Fruit fly (Drosophila melanogaster) whole organism, embryonic: ENCODE data around the gene Sfp77F.
A peak's percentile ranks its signal among the peaks of the same experiment; 100 is the strongest.

Source experiments
- Adf1 ChIP-seq: fragments of 200-800 bp; sonication (Bioruptor generic); IDR thresholded peaks from 2 replicates; pipeline ENCODE4 v1.3.6; 2022; ENCODE audit warnings: missing biosample characterization, missing genetic modification characterization
- CG10565 ChIP-seq: fragments of 200-800 bp; sonication (Bioruptor generic); optimal IDR thresholded peaks from 3 replicates; lab custom pipeline; 2016; ENCODE audit warnings: missing biosample characterization, mild to moderate bottlenecking, missing genetic modification characterization
- CG11723 ChIP-seq: fragments of 200-800 bp; sonication (Bioruptor generic); optimal IDR thresholded peaks from 2 replicates; lab custom pipeline; 2017; ENCODE audit warnings: missing biosample characterization, mild to moderate bottlenecking, missing genetic modification characterization
- CG12071 ChIP-seq: fragments of 200-800 bp; sonication (Bioruptor generic); optimal IDR thresholded peaks from 3 replicates; lab custom pipeline; 2018; ENCODE audit warnings: missing biosample characterization, mild to moderate bottlenecking, missing genetic modification characterization
- CG12219 ChIP-seq: fragments of 200-800 bp; sonication (Bioruptor generic); optimal IDR thresholded peaks from 3 replicates; lab custom pipeline; 2018; ENCODE audit warnings: missing biosample characterization, mild to moderate bottlenecking, missing genetic modification characterization
- CG13424 ChIP-seq: fragments of 200-800 bp; sonication (Bioruptor generic); optimal IDR thresholded peaks from 2 replicates; lab custom pipeline; 2019; ENCODE audit warnings: missing biosample characterization, mild to moderate bottlenecking, missing genetic modification characterization, moderate library complexity
- CG14710 ChIP-seq: fragments of 200-800 bp; sonication (Bioruptor generic); optimal IDR thresholded peaks from 3 replicates; lab custom pipeline; 2019; ENCODE audit warnings: missing biosample characterization, mild to moderate bottlenecking, missing genetic modification characterization, moderate library complexity
- CG1529 ChIP-seq: fragments of 200-800 bp; sonication (Bioruptor generic); optimal IDR thresholded peaks from 3 replicates; lab custom pipeline; 2018; ENCODE audit warnings: missing biosample characterization, missing genetic modification characterization
- CG15601 ChIP-seq: fragments of 200-800 bp; sonication (Bioruptor generic); optimal IDR thresholded peaks from 3 replicates; lab custom pipeline; 2019; ENCODE audit warnings: missing biosample characterization, mild to moderate bottlenecking, missing genetic modification characterization, moderate library complexity
- CG16813 ChIP-seq: fragments of 200-800 bp; sonication (Bioruptor generic); IDR thresholded peaks from 3 replicates; pipeline ENCODE4 v1.3.6; 2022; ENCODE audit warnings: missing biosample characterization, missing genetic modification characterization; ENCODE audit not compliant: partially characterized antibody
- CG17359 ChIP-seq: fragments of 200-800 bp; sonication (Bioruptor generic); optimal IDR thresholded peaks from 3 replicates; lab custom pipeline; 2018; ENCODE audit warnings: missing biosample characterization, mild to moderate bottlenecking, missing genetic modification characterization, moderate library complexity
- CG17802 ChIP-seq: fragments of 200-800 bp; sonication (Bioruptor generic); optimal IDR thresholded peaks from 2 replicates; lab custom pipeline; 2018; ENCODE audit warnings: missing biosample characterization, mild to moderate bottlenecking, missing genetic modification characterization, moderate library complexity
- CG2202 ChIP-seq: fragments of 200-800 bp; sonication (Bioruptor generic); optimal IDR thresholded peaks from 2 replicates; lab custom pipeline; 2018; ENCODE audit warnings: missing biosample characterization, mild to moderate bottlenecking, missing genetic modification characterization
- CG2875 ChIP-seq: fragments of 200-800 bp; sonication (Bioruptor generic); optimal IDR thresholded peaks from 2 replicates; lab custom pipeline; 2017; ENCODE audit warnings: missing biosample characterization, mild to moderate bottlenecking, missing genetic modification characterization, missing genetic modification reagents
- CG3995 ChIP-seq: fragments of 200-800 bp; sonication (Bioruptor generic); optimal IDR thresholded peaks from 3 replicates; lab custom pipeline; 2016; ENCODE audit warnings: missing biosample characterization, missing genetic modification characterization
- CG4730 ChIP-seq: fragments of 200-800 bp; sonication (Bioruptor generic); IDR thresholded peaks from 2 replicates; pipeline ENCODE4 v1.3.6; 2022; ENCODE audit warnings: missing biosample characterization, missing genetic modification characterization
- CG7357 ChIP-seq: fragments of 200-800 bp; sonication (Bioruptor generic); IDR thresholded peaks from 3 replicates; pipeline ENCODE4 v1.3.6; 2022; ENCODE audit warnings: missing biosample characterization, missing genetic modification characterization
- CG9932 ChIP-seq: fragments of 200-800 bp; sonication (Bioruptor generic); IDR thresholded peaks from 2 replicates; pipeline ENCODE4 v1.3.6; 2022; ENCODE audit warnings: missing biosample characterization, missing genetic modification characterization
- CTCF ChIP-seq: fragments of 200-800 bp; sonication (Bioruptor generic); optimal IDR thresholded peaks from 2 replicates; lab custom pipeline; 2017; ENCODE audit warnings: missing biosample characterization, mild to moderate bottlenecking, missing genetic modification characterization, moderate library complexity
- CkIIα-i1 ChIP-seq: fragments of 200-800 bp; sonication (Bioruptor generic); IDR thresholded peaks from 2 replicates; pipeline ENCODE4 v1.3.6; 2022; ENCODE audit warnings: missing biosample characterization, missing genetic modification characterization
- D19B ChIP-seq: fragments of 200-800 bp; sonication (Bioruptor generic); optimal IDR thresholded peaks from 2 replicates; lab custom pipeline; 2017; ENCODE audit warnings: missing biosample characterization, mild to moderate bottlenecking, missing genetic modification characterization
- Dek ChIP-seq: fragments of 200-800 bp; sonication (Bioruptor generic); optimal IDR thresholded peaks from 3 replicates; lab custom pipeline; 2019; ENCODE audit warnings: missing biosample characterization, mild to moderate bottlenecking, missing genetic modification characterization, moderate library complexity
- Dfd ChIP-seq, 2 experiments: fragments of >200 bp; optimal IDR thresholded peaks; 2 replicates each; lab custom pipeline; 2017; ENCODE audit warnings: missing biosample characterization in 2 of 2, missing genetic modification characterization in 2 of 2
- HHEX ChIP-seq: fragments of 200-800 bp; sonication (Bioruptor generic); optimal IDR thresholded peaks from 3 replicates; lab custom pipeline; 2017; ENCODE audit warnings: missing biosample characterization, mild to moderate bottlenecking, missing genetic modification characterization, missing genetic modification reagents
- Hr78 ChIP-seq, 2 experiments: fragments of 200-800 bp in 1 of 2; fragments of >200 bp in 1 of 2; sonication (Bioruptor generic) in 1 of 2; optimal IDR thresholded peaks; 2 replicates each; lab custom pipeline; 2017 to 2019; ENCODE audit warnings: missing biosample characterization in 2 of 2, missing genetic modification characterization in 2 of 2, mild to moderate bottlenecking in 1 of 2, moderate library complexity in 1 of 2
- Lhr ChIP-seq: fragments of 200-800 bp; sonication (Bioruptor generic); optimal IDR thresholded peaks from 3 replicates; lab custom pipeline; 2017; ENCODE audit warnings: mild to moderate bottlenecking, missing biosample characterization, missing genetic modification reagents, missing genetic modification characterization
- Neu2 ChIP-seq: fragments of 200-800 bp; sonication (Bioruptor generic); optimal IDR thresholded peaks from 3 replicates; lab custom pipeline; 2016; ENCODE audit warnings: missing biosample characterization, missing genetic modification characterization, borderline replicate concordance
- Nf-YA ChIP-seq: fragments of 200-800 bp; sonication (Bioruptor generic); IDR thresholded peaks from 2 replicates; pipeline ENCODE4 v1.3.6; 2022; ENCODE audit warnings: missing biosample characterization, missing genetic modification characterization
- Nf-YC ChIP-seq: fragments of 200-800 bp; optimal IDR thresholded peaks from 3 replicates; lab custom pipeline; 2019; ENCODE audit warnings: missing biosample characterization, mild to moderate bottlenecking, missing genetic modification characterization, moderate library complexity
- Oli ChIP-seq: fragments of 200-800 bp; sonication (Bioruptor generic); optimal IDR thresholded peaks from 2 replicates; lab custom pipeline; 2018; ENCODE audit warnings: missing biosample characterization, mild to moderate bottlenecking, missing genetic modification characterization, moderate library complexity
- PHDP ChIP-seq: fragments of 200-800 bp; sonication (Bioruptor generic); optimal IDR thresholded peaks from 3 replicates; lab custom pipeline; 2018; ENCODE audit warnings: missing biosample characterization, mild to moderate bottlenecking, missing genetic modification characterization, moderate library complexity
- Sox100B ChIP-seq: fragments of 200-800 bp; sonication (Bioruptor generic); optimal IDR thresholded peaks from 3 replicates; lab custom pipeline; 2018; ENCODE audit warnings: missing biosample characterization, mild to moderate bottlenecking, missing genetic modification characterization
- ab ChIP-seq: fragments of 200-800 bp; sonication (Bioruptor generic); optimal IDR thresholded peaks from 2 replicates; lab custom pipeline; 2016; ENCODE audit warnings: missing biosample characterization, missing genetic modification characterization
- btn ChIP-seq: fragments of 200-800 bp; sonication (Bioruptor generic); optimal IDR thresholded peaks from 2 replicates; lab custom pipeline; 2016; ENCODE audit warnings: missing biosample characterization, missing genetic modification characterization
- cato ChIP-seq: fragments of 200-800 bp; sonication (Bioruptor generic); optimal IDR thresholded peaks from 2 replicates; lab custom pipeline; 2016; ENCODE audit warnings: missing biosample characterization, missing genetic modification characterization, borderline replicate concordance
- eyg ChIP-seq: fragments of 200-800 bp; sonication (Bioruptor generic); optimal IDR thresholded peaks from 3 replicates; lab custom pipeline; 2016; ENCODE audit warnings: missing biosample characterization, missing genetic modification characterization
- fd64A ChIP-seq: fragments of 200-800 bp; sonication (Bioruptor generic); optimal IDR thresholded peaks from 3 replicates; lab custom pipeline; 2018; ENCODE audit warnings: missing biosample characterization, mild to moderate bottlenecking, missing genetic modification characterization
- fu2 ChIP-seq: fragments of 200-800 bp; sonication (Bioruptor generic); optimal IDR thresholded peaks from 2 replicates; lab custom pipeline; 2016; ENCODE audit warnings: missing biosample characterization, missing genetic modification characterization
- ham ChIP-seq: fragments of 200-800 bp; sonication (Bioruptor generic); IDR thresholded peaks from 2 replicates; pipeline ENCODE4 v1.3.6; 2022; ENCODE audit warnings: missing biosample characterization, missing genetic modification characterization
- org-1 ChIP-seq: fragments of 200-800 bp; sonication (Bioruptor generic); optimal IDR thresholded peaks from 2 replicates; lab custom pipeline; 2017; ENCODE audit warnings: missing biosample characterization, missing genetic modification characterization
- phol ChIP-seq: fragments of 200-800 bp; sonication (Bioruptor generic); optimal IDR thresholded peaks from 3 replicates; lab custom pipeline; 2018; ENCODE audit warnings: missing biosample characterization, mild to moderate bottlenecking, missing genetic modification characterization, moderate library complexity
- pita ChIP-seq: fragments of 200-800 bp; sonication (Bioruptor generic); optimal IDR thresholded peaks from 2 replicates; lab custom pipeline; 2017; ENCODE audit warnings: missing biosample characterization, mild to moderate bottlenecking, missing genetic modification characterization
- prd ChIP-seq, 3 experiments: fragments of >200 bp in 2 of 3; fragments of 200-800 bp in 1 of 3; sonication (Bioruptor generic) in 1 of 3; optimal IDR thresholded peaks in 2 of 3; IDR thresholded peaks in 1 of 3; 2 replicates in 2 of 3; 3 replicates in 1 of 3; pipeline versions ENCODE4 v1.3.6 to Lab custom; 2017 to 2022; ENCODE audit warnings: missing biosample characterization in 1 of 3, missing genetic modification characterization in 1 of 3
- pum ChIP-seq: fragments of 200-800 bp; sonication (Bioruptor generic); optimal IDR thresholded peaks from 2 replicates; lab custom pipeline; 2016; ENCODE audit warnings: missing biosample characterization, missing genetic modification characterization
- shn ChIP-seq: fragments of 200-800 bp; sonication (Bioruptor generic); optimal IDR thresholded peaks from 3 replicates; lab custom pipeline; 2016; ENCODE audit warnings: missing biosample characterization, missing genetic modification characterization
- sim ChIP-seq: fragments of 200-800 bp; sonication (Bioruptor generic); IDR thresholded peaks from 2 replicates; pipeline ENCODE4 v1.3.6; 2022; ENCODE audit warnings: missing biosample characterization, missing genetic modification characterization
- sna ChIP-seq: fragments of 200-800 bp; sonication (Bioruptor generic); IDR thresholded peaks from 2 replicates; pipeline ENCODE4 v1.3.6; 2022; ENCODE audit warnings: missing biosample characterization, missing genetic modification characterization; ENCODE audit not compliant: partially characterized antibody
- sqz ChIP-seq: fragments of 200-800 bp; sonication (Bioruptor generic); optimal IDR thresholded peaks from 3 replicates; lab custom pipeline; 2018; ENCODE audit warnings: missing biosample characterization, mild to moderate bottlenecking, missing genetic modification characterization
- sr ChIP-seq: fragments of 200-800 bp; sonication (Bioruptor generic); IDR thresholded peaks from 3 replicates; pipeline ENCODE4 v1.3.6; 2022; ENCODE audit warnings: missing biosample characterization, missing genetic modification characterization
- tin ChIP-seq: fragments of 200-800 bp; sonication (Bioruptor generic); optimal IDR thresholded peaks from 3 replicates; lab custom pipeline; 2016; ENCODE audit warnings: missing biosample characterization, missing genetic modification characterization
- wek ChIP-seq: fragments of 200-800 bp; sonication (Bioruptor generic); optimal IDR thresholded peaks from 3 replicates; lab custom pipeline; 2018; ENCODE audit warnings: missing biosample characterization, mild to moderate bottlenecking, missing genetic modification characterization, moderate library complexity

Sfp77F gene

dm6 chr3L:20918945-20919344 is 21.7 kb upstream of the Sfp77F start (continued):
- TF ChIP-seq org-1 (GFP tag; lab: Kevin White, UChicago) (peak; percentile 36), Nf-YA (no peak), sqz (GFP tag; lab: Kevin White, UChicago) (no peak), CG2202 (tag; lab: Kevin White, UChicago) (no peak), CG17359 (tag; lab: Kevin White, UChicago) (no peak), CG10565 (no peak), PHDP (no peak), CG14710 (tag; lab: Kevin White, UChicago) (peak; percentile 41), ab (GFP tag; lab: Kevin White, UChicago) (no peak), sr (no peak), sna (GFP tag; lab: Robert Waterston, UW) (no peak), pum (GFP tag; lab: Kevin White, UChicago) (no peak), Nf-YC (tag; lab: Kevin White, UChicago) (no peak), Neu2 (GFP tag; lab: Kevin White, UChicago) (no peak), CG4730 (GFP tag; lab: Robert Waterston, UW) (no peak), shn (GFP tag; lab: Kevin White, UChicago) (no peak), CG13424 (tag; lab: Kevin White, UChicago) (no peak), CkIIα-i1 (GFP tag; lab: Robert Waterston, UW) (no peak), cato (GFP tag; lab: Kevin White, UChicago) (no peak), Lhr (GFP tag; lab: Kevin White, UChicago) (peak; percentile 10), CG1529 (GFP tag; lab: Kevin White, UChicago) (no peak), CG3995 (no peak), CG12219 (GFP tag; lab: Kevin White, UChicago) (no peak), wek (GFP tag; lab: Kevin White, UChicago) (no peak), phol (tag; lab: Kevin White, UChicago) (peak; percentile 59), tin (GFP tag; lab: Kevin White, UChicago) (no peak), Hr78 (GFP tag; optimal IDR thresholded peaks at IDR 0.05; lab: Kevin White, UChicago) (no peak), Oli (tag; lab: Kevin White, UChicago) (peak; percentile 36), ham (GFP tag; lab: Robert Waterston, UW) (no peak), CG11723 (GFP tag; lab: Kevin White, UChicago) (no peak), fu2 (no peak), D19B (GFP tag; lab: Kevin White, UChicago) (no peak), Dfd (GFP tag; optimal IDR thresholded peaks at IDR 0.05; lab: Kevin White, UChicago) (no peak), pita (GFP tag; lab: Kevin White, UChicago) (no peak), CG17802 (no peak), CG15601 (tag; lab: Kevin White, UChicago) (no peak), CG9932 (GFP tag; lab: Robert Waterston, UW) (no peak), btn (GFP tag; lab: Kevin White, UChicago) (no peak), prd (optimal IDR thresholded peaks at IDR 0.05; lab: Kevin White, UChicago) (no peak), prd (GFP tag; IDR thresholded peaks at IDR 0.05; lab: Robert Waterston, UW) (no peak), CG7357 (GFP tag; lab: Robert Waterston, UW) (0 out of 3 replicates have a peak, but pooled peaks have one; percentile 22), HHEX (GFP tag; lab: Kevin White, UChicago) (no peak), Adf1 (no peak), CG2875 (GFP tag; lab: Kevin White, UChicago) (no peak), sim (GFP tag; lab: Robert Waterston, UW) (no peak), CG16813 (no peak), eyg (GFP tag; lab: Kevin White, UChicago) (no peak), CTCF (GFP tag; lab: Kevin White, UChicago) (no peak), Sox100B (GFP tag; lab: Kevin White, UChicago) (peak; percentile 32), Dek (no peak), CG12071 (GFP tag; lab: Kevin White, UChicago) (no peak), fd64A (GFP tag; lab: Kevin White, UChicago) (no peak)
